Worm (Caenorhabditis elegans) whole organism, L1 larva: ENCODE results near the gene gtl-2.

Experiments
- dpl-1 ChIP-seq, 3 experiments: fragments of 150-350 bp in 2 of 3; sonication (generic microtip) in 1 of 3; optimal IDR thresholded peaks; 2 replicates each; lab custom pipeline; 2014 to 2017; ENCODE audit warnings: missing biosample characterization in 3 of 3, missing genetic modification characterization in 3 of 3, missing genetic modification reagents in 3 of 3
- fos-1 ChIP-seq: fragments of 150-350 bp; optimal IDR thresholded peaks from 2 replicates; lab custom pipeline; 2014; ENCODE audit warnings: missing biosample characterization, missing genetic modification characterization
- irx-1 ChIP-seq: sonication (generic microtip); optimal IDR thresholded peaks from 2 replicates; lab custom pipeline; 2016; ENCODE audit warnings: missing genetic modification characterization, missing compliant biosample characterization
- mab-9 ChIP-seq: fragments of 200-800 bp; sonication (Bioruptor generic); IDR thresholded peaks from 2 replicates; pipeline ENCODE4 v1.3.6; 2022; ENCODE audit warnings: missing genetic modification reagents, missing genetic modification characterization, missing compliant biosample characterization
- nhr-90 ChIP-seq: sonication (generic microtip); optimal IDR thresholded peaks from 2 replicates; lab custom pipeline; 2016; ENCODE audit warnings: mild to moderate bottlenecking, missing genetic modification characterization, missing compliant biosample characterization; ENCODE audit not compliant: poor library complexity
- pqm-1 ChIP-seq: sonication (generic microtip); optimal IDR thresholded peaks from 3 replicates; lab custom pipeline; 2017; ENCODE audit warnings: missing biosample characterization, missing genetic modification characterization
- snpc-4 ChIP-seq: fragments of 150-350 bp; optimal IDR thresholded peaks from 2 replicates; lab custom pipeline; 2014; ENCODE audit warnings: missing biosample characterization, missing genetic modification characterization
- unc-62 ChIP-seq: fragments of 150-350 bp; optimal IDR thresholded peaks from 2 replicates; lab custom pipeline; 2014; ENCODE audit warnings: missing biosample characterization, missing genetic modification reagents, missing genetic modification characterization
- xbp-1 ChIP-seq: sonication (generic microtip); optimal IDR thresholded peaks from 2 replicates; lab custom pipeline; 2016; ENCODE audit warnings: missing genetic modification characterization, missing compliant biosample characterization
- ztf-11 ChIP-seq, 2 experiments: sonication (generic microtip); optimal IDR thresholded peaks; 2 replicates each; lab custom pipeline; 2016 to 2017; ENCODE audit warnings: missing genetic modification characterization in 2 of 2, missing biosample characterization in 1 of 2, missing compliant biosample characterization in 1 of 2

ce11 chrIV:11276026-11276425 is 2.8 kb downstream of the gtl-2 start:
- no peak for TF ChIP-seq irx-1 (tag; lab: Kevin White, UChicago)
- TF ChIP-seq unc-62 (GFP tag; lab: Kevin White, UChicago): no peak
- no peak for TF ChIP-seq mab-9 (GFP tag; lab: Robert Waterston, UW)
- TF ChIP-seq dpl-1 (GFP tag; optimal IDR thresholded peaks at IDR 0.05; lab: Kevin White, UChicago): no peak
- no peak for TF ChIP-seq pqm-1 (tag; lab: Kevin White, UChicago)
- TF ChIP-seq ztf-11 (tag; optimal IDR thresholded peaks at IDR 0.05; lab: Kevin White, UChicago): no peak
- TF ChIP-seq snpc-4 (tag; lab: Kevin White, UChicago): no peak
- no peak for TF ChIP-seq nhr-90
- TF ChIP-seq fos-1 (tag; lab: Kevin White, UChicago): no peak
- TF ChIP-seq xbp-1 (tag; lab: Kevin White, UChicago): no peak
